Fruit fly (Drosophila melanogaster): ENCODE measurements around the gene GatC.
A peak's percentile ranks its signal among the peaks of the same experiment; 100 is the strongest.

The GatC gene

dm6 chr2L:13833058-13833457 is at the start of gene GatC, which contains the start of the genes PolG2 and Polr2C (continued):
- TF ChIP-seq D19A (tag; optimal IDR thresholded peaks at IDR 0.05) (no peak), Tbp (GFP tag; optimal IDR thresholded peaks at IDR 0.05) (no peak), CG6854 (GFP tag; optimal IDR thresholded peaks at IDR 0.05) (no peak), CG3163 (GFP tag; optimal IDR thresholded peaks at IDR 0.05) (no peak), CG1529 (GFP tag; optimal IDR thresholded peaks at IDR 0.05) (no peak), stwl (tag; optimal IDR thresholded peaks at IDR 0.05) (peak; percentile 68), fd64A (GFP tag; optimal IDR thresholded peaks at IDR 0.05) (no peak), CG17328 (GFP tag; IDR thresholded peaks at IDR 0.05) (no peak), bab2 (GFP tag; optimal IDR thresholded peaks at IDR 0.05) (peak; percentile 41), pzg (GFP tag; optimal IDR thresholded peaks at IDR 0.05) (peak; percentile 72), CG4730 (GFP tag; IDR thresholded peaks at IDR 0.05) (no peak), bcd (GFP tag; optimal IDR thresholded peaks at IDR 0.05) (no peak), CG11456 (GFP tag; IDR thresholded peaks at IDR 0.05) (0 out of 3 replicates have a peak, but pooled peaks have one; percentile 47), sima (GFP tag; optimal IDR thresholded peaks at IDR 0.05) (no peak), CG17361 (GFP tag; IDR thresholded peaks at IDR 0.05) (no peak), dmrt11E (tag; optimal IDR thresholded peaks at IDR 0.05) (peak; percentile 22), chn (GFP tag; optimal IDR thresholded peaks at IDR 0.05) (peak; percentile 58), otp (GFP tag; IDR thresholded peaks at IDR 0.05) (no peak), knrl (GFP tag; IDR thresholded peaks at IDR 0.05; ENCODE audit: partially characterized antibody) (peak; percentile 81), ttk (GFP tag; IDR thresholded peaks at IDR 0.05) (peak; percentile 10; the same call in 1 of the 2 replicates), CG10565 (GFP tag; optimal IDR thresholded peaks at IDR 0.05) (no peak), tup (GFP tag; optimal IDR thresholded peaks at IDR 0.05) (no peak), trh (GFP tag; optimal IDR thresholded peaks at IDR 0.05) (no peak), D19B (GFP tag; optimal IDR thresholded peaks at IDR 0.05) (no peak), Meics (GFP tag; optimal IDR thresholded peaks at IDR 0.05) (no peak), oc (tag; optimal IDR thresholded peaks at IDR 0.05) (no peak), NC2β (GFP tag; optimal IDR thresholded peaks at IDR 0.05) (peak; percentile 33), CG5245 (GFP tag; optimal IDR thresholded peaks at IDR 0.05) (no peak), CG1602 (GFP tag; optimal IDR thresholded peaks at IDR 0.05) (peak; percentile 15), CG32767 (GFP tag; IDR thresholded peaks at IDR 0.05) (no peak), Dp (GFP tag; optimal IDR thresholded peaks at IDR 0.05) (peak; percentile 52), Ravus (GFP tag; IDR thresholded peaks at IDR 0.05) (no peak), dpn (GFP tag; optimal IDR thresholded peaks at IDR 0.05) (peak; percentile 28 to 66), Xrp1 (GFP tag; IDR thresholded peaks at IDR 0.05) (no peak), CG10462 (GFP tag; optimal IDR thresholded peaks at IDR 0.05) (peak; percentile 16), tx (GFP tag; optimal IDR thresholded peaks at IDR 0.05) (peak; percentile 23), her (GFP tag; optimal IDR thresholded peaks at IDR 0.05) (no peak), Lhr (GFP tag; optimal IDR thresholded peaks at IDR 0.05) (peak; percentile 26), CG3847 (GFP tag; IDR thresholded peaks at IDR 0.05) (peak; percentile 27; the same call in 1 of the 2 replicates), CG18619 (GFP tag; optimal IDR thresholded peaks at IDR 0.05) (no peak), Awh (GFP tag; IDR thresholded peaks at IDR 0.05) (no peak), pho (GFP tag; optimal IDR thresholded peaks at IDR 0.05) (peak; percentile 5), org-1 (GFP tag; optimal IDR thresholded peaks at IDR 0.05) (no peak), gsb-n (tag; optimal IDR thresholded peaks at IDR 0.05) (no peak), BEAF-32 (GFP tag; optimal IDR thresholded peaks at IDR 0.05) (peak; percentile 77), dati (GFP tag; IDR thresholded peaks at IDR 0.05) (no peak), kni (GFP tag; optimal IDR thresholded peaks at IDR 0.05) (no peak), Dref (GFP tag; IDR thresholded peaks at IDR 0.05) (peak; percentile 80), tap (tag; optimal IDR thresholded peaks at IDR 0.05) (no peak), Hr39 (optimal IDR thresholded peaks at IDR 0.05) (no peak), HmgZ (tag; optimal IDR thresholded peaks at IDR 0.05) (peak; percentile 61), ssp (GFP tag; IDR thresholded peaks at IDR 0.05) (peak; percentile 79), ci (GFP tag; IDR thresholded peaks at IDR 0.05) (peak; percentile 49)
